Worm (Caenorhabditis elegans) whole organism, young adult: ENCODE results near the gene hmg-1.2.

Experiments used
- C06A6.2 ChIP-seq: fragments of 200-800 bp; sonication (Bioruptor generic); conservative IDR thresholded peaks from 2 replicates; pipeline ENCODE4 v1.3.6; 2022; ENCODE audit warnings: missing genetic modification characterization, missing compliant biosample characterization
- F10E7.11 ChIP-seq: sonication (generic microtip); optimal IDR thresholded peaks from 2 replicates; lab custom pipeline; 2017; ENCODE audit warnings: mild to moderate bottlenecking, missing genetic modification characterization, moderate library complexity, missing compliant biosample characterization
- F49E8.2 ChIP-seq: sonication (generic microtip); optimal IDR thresholded peaks from 3 replicates; lab custom pipeline; 2017; ENCODE audit warnings: missing genetic modification characterization, mild to moderate bottlenecking, missing compliant biosample characterization, antibody characterized with exemption, moderate library complexity; ENCODE audit not compliant: insufficient read depth
- hmg-1.2 ChIP-seq: fragments of 200-800 bp; sonication (Bioruptor generic); IDR thresholded peaks from 2 replicates; pipeline ENCODE4 v1.3.6; 2022; ENCODE audit warnings: missing genetic modification reagents, missing genetic modification characterization, missing compliant biosample characterization
- lin-26 ChIP-seq: fragments of 200-800 bp; sonication (Bioruptor generic); IDR thresholded peaks from 2 replicates; pipeline ENCODE4 v1.3.6; 2022; ENCODE audit warnings: missing genetic modification reagents, missing genetic modification characterization, missing compliant biosample characterization
- pha-4 ChIP-seq: fragments of 150-350 bp; sonication (generic microtip); optimal IDR thresholded peaks from 2 replicates; lab custom pipeline; 2014; ENCODE audit warnings: missing biosample characterization, missing genetic modification reagents, missing genetic modification characterization
- rcor-1 ChIP-seq: fragments of 200-800 bp; sonication (Bioruptor generic); IDR thresholded peaks from 2 replicates; pipeline ENCODE4 v1.3.6; 2022; ENCODE audit warnings: missing genetic modification reagents, missing genetic modification characterization, missing compliant biosample characterization
- snpc-3.4 ChIP-seq: sonication (generic microtip); optimal IDR thresholded peaks from 2 replicates; lab custom pipeline; 2017; ENCODE audit warnings: missing genetic modification characterization, mild to moderate bottlenecking, missing compliant biosample characterization, antibody characterized with exemption, moderate library complexity, missing genotype, missing genetic modification reagents
- tlf-1 ChIP-seq: fragments of 200-800 bp; sonication (Bioruptor generic); optimal IDR thresholded peaks from 2 replicates; lab custom pipeline; 2018; ENCODE audit warnings: mild to moderate bottlenecking, missing genetic modification characterization, missing compliant biosample characterization
- zfh-2 ChIP-seq: fragments of 200-800 bp; sonication (Bioruptor generic); conservative IDR thresholded peaks from 2 replicates; pipeline ENCODE4 v1.3.6; 2022; ENCODE audit warnings: missing genetic modification reagents, missing genetic modification characterization, missing compliant biosample characterization
- ztf-28 ChIP-seq: fragments of 200-800 bp; sonication (Bioruptor generic); IDR thresholded peaks from 2 replicates; pipeline ENCODE4 v1.3.6; 2022; ENCODE audit warnings: missing genetic modification reagents, missing genetic modification characterization, missing compliant biosample characterization

DNA sequence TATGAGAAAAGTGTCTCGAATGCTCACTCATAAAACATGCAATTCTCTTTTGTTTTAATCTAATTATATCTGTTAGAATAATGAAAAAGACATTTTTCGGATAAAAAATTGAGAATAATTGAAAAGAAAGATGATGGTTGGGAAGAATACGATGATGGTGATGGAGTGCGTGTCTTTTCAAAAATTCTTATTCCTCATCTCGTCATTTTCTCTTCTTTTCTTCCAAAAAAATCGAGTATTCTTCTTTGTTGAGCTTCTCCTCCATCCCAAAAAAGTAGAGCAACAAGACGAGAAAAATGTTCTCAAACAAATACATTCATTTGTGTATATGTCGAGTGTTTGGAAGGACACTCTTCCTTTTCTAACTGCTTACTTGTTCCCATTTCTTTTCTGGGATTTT lies 17.4 kb downstream of the hmg-1.2 start:
- no peak for TF ChIP-seq tlf-1 (GFP tag; lab: Kevin White, UChicago)
- no peak for TF ChIP-seq F10E7.11 (tag; lab: Kevin White, UChicago)
- TF ChIP-seq F49E8.2 (tag; lab: Kevin White, UChicago), result no peak
- TF ChIP-seq snpc-3.4 (tag; lab: Kevin White, UChicago), result no peak
- TF ChIP-seq lin-26, result no peak
- no peak for TF ChIP-seq ztf-28
- TF ChIP-seq pha-4 (tag; lab: Kevin White, UChicago), result no peak
- no peak for TF ChIP-seq zfh-2 (GFP tag; lab: Robert Waterston, UW)
- no peak for TF ChIP-seq rcor-1
- TF ChIP-seq hmg-1.2 (GFP tag; lab: Robert Waterston, UW), result no peak
- no peak for TF ChIP-seq C06A6.2
